Worm (Caenorhabditis elegans): Measurements from ENCODE around the gene ttr-52.

DNA sequence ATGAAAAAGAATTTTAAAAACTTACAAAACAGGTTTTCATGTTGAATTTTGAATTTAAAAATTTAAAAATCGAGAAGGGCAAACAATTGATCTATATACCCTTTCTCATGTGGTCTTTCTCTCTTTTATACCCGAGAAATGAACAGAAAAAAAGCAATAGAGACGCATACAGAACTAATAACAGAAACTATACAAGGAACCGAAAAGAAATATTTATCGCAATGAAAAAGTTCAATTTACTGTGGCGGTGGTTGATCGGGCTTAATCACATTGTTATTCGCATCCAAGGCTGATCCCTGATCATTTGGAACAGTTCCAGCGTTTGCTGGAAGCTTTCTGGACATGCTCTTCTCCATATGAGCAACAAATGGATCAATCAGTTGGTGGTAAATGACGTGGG is 26.3 kb upstream of the ttr-52 start, which contains the start of gene T03F6.10:
- TF ChIP-seq sea-2 (GFP tag; optimal IDR thresholded peaks at IDR 0.05) (no peak), elt-2 (tag; optimal IDR thresholded peaks at IDR 0.05) (no peak), ceh-28 (tag; optimal IDR thresholded peaks at IDR 0.05) (no peak), nhr-28 (tag; optimal IDR thresholded peaks at IDR 0.05) (no peak), nhr-11 (tag; optimal IDR thresholded peaks at IDR 0.05) (no peak), ama-1 (optimal IDR thresholded peaks at IDR 0.05) (no peak), nhr-25 (tag; optimal IDR thresholded peaks at IDR 0.05) (no peak)

Data from whole organism, L3 larva.